Worm (Caenorhabditis elegans): ENCODE data around the gene F36H9.2.
"Not testable (repeated sequence)": the region's sequence is repeated elsewhere in the genome, so short reads cannot be mapped to it uniquely, and the experiment has no call there.

The F36H9.2 gene

ce11 chrV:1803043-1803442 is 14.8 kb downstream of the F36H9.2 start, which contains the start of gene srt-41:
TSS of gene srt-41 (minus strand) at chrV:1803143.
- no peak for TF ChIP-seq klf-2 (GFP tag; conservative IDR thresholded peaks at IDR 0.05)
- no peak for TF ChIP-seq T22C8.4 (GFP tag; IDR thresholded peaks at IDR 0.05)
- no peak for TF ChIP-seq ztf-29 (GFP tag; IDR thresholded peaks at IDR 0.05)

- TF ChIP-seq klf-2 (GFP tag; conservative IDR thresholded peaks at IDR 0.05) (no peak), med-1 (GFP tag; optimal IDR thresholded peaks at IDR 0.05; ENCODE audit: insufficient read depth) (no peak), tab-1 (GFP tag; IDR thresholded peaks at IDR 0.05) (no peak), ref-1 (GFP tag; conservative IDR thresholded peaks at IDR 0.05) (no peak), cog-1 (tag; optimal IDR thresholded peaks at IDR 0.05) (no peak), ztf-29 (GFP tag; IDR thresholded peaks at IDR 0.05) (no peak), T22C8.4 (GFP tag; IDR thresholded peaks at IDR 0.05) (no peak), flt-1 (GFP tag; IDR thresholded peaks at IDR 0.05) (no peak), ztf-23 (GFP tag; IDR thresholded peaks at IDR 0.05) (no peak)
Observed at ce11 chrV:1804034-1804542, 15.8 kb downstream of the F36H9.2 start.

- TF ChIP-seq ztf-23 (GFP tag; IDR thresholded peaks at IDR 0.05), result 0 out of 2 replicates have a peak, but pooled peaks have one; percentile 26
- TF ChIP-seq tab-1 (GFP tag; IDR thresholded peaks at IDR 0.05), result no peak
Observed at ce11 chrV:1804645-1805559, 16.6 kb downstream of the F36H9.2 start, which contains the start of the genes hsp-16.2 and hsp-16.41. TSS of gene hsp-16.2 (minus strand) at chrV:1804957. TSS of gene hsp-16.41 (plus strand) at chrV:1805178.

ce11 chrV:1805724-1806316 is 17.6 kb downstream of the F36H9.2 start:
- TF ChIP-seq T22C8.4 (GFP tag; IDR thresholded peaks at IDR 0.05), result no peak
- no peak for TF ChIP-seq klf-2 (GFP tag; conservative IDR thresholded peaks at IDR 0.05)
- TF ChIP-seq ztf-23 (GFP tag; IDR thresholded peaks at IDR 0.05), result no peak
- TF ChIP-seq flt-1 (GFP tag; IDR thresholded peaks at IDR 0.05), result no peak
- TF ChIP-seq tab-1 (GFP tag; IDR thresholded peaks at IDR 0.05), result no peak
- TF ChIP-seq ztf-29 (GFP tag; IDR thresholded peaks at IDR 0.05), result no peak
- no peak for TF ChIP-seq cog-1 (tag; optimal IDR thresholded peaks at IDR 0.05)
- no peak for TF ChIP-seq ref-1 (GFP tag; conservative IDR thresholded peaks at IDR 0.05)
- no peak for TF ChIP-seq med-1 (GFP tag; optimal IDR thresholded peaks at IDR 0.05; ENCODE audit: insufficient read depth)

- TF ChIP-seq ztf-29 (GFP tag; IDR thresholded peaks at IDR 0.05) (no peak), ref-1 (GFP tag; conservative IDR thresholded peaks at IDR 0.05) (no peak), med-1 (GFP tag; optimal IDR thresholded peaks at IDR 0.05; ENCODE audit: insufficient read depth) (no peak), ztf-23 (GFP tag; IDR thresholded peaks at IDR 0.05) (no peak), flt-1 (GFP tag; IDR thresholded peaks at IDR 0.05) (no peak), T22C8.4 (GFP tag; IDR thresholded peaks at IDR 0.05) (no peak), tab-1 (GFP tag; IDR thresholded peaks at IDR 0.05) (no peak), klf-2 (GFP tag; conservative IDR thresholded peaks at IDR 0.05) (no peak), cog-1 (tag; optimal IDR thresholded peaks at IDR 0.05) (no peak)
Observed at ce11 chrV:1807160-1807559, 18.9 kb downstream of the F36H9.2 start, which contains the start of gene srt-42. TSS of gene srt-42 (plus strand) at chrV:1807460.

- TF ChIP-seq ref-1 (GFP tag; conservative IDR thresholded peaks at IDR 0.05), result no peak
- no peak for TF ChIP-seq T22C8.4 (GFP tag; IDR thresholded peaks at IDR 0.05)
- no peak for TF ChIP-seq klf-2 (GFP tag; conservative IDR thresholded peaks at IDR 0.05)
Observed at ce11 chrV:1811035-1811434, 22.8 kb downstream of the F36H9.2 start, which contains the start of gene Y46H3A.4. TSS of gene Y46H3A.4 (minus strand) at chrV:1811135.

- not testable (repeated sequence) for TF ChIP-seq ztf-29 (GFP tag; IDR thresholded peaks at IDR 0.05); ref-1 (GFP tag; conservative IDR thresholded peaks at IDR 0.05); flt-1 (GFP tag; IDR thresholded peaks at IDR 0.05)
Observed at ce11 chrV:1814784-1815183, 26.5 kb downstream of the F36H9.2 start, which contains the start of gene Y46H3A.5. TSS of gene Y46H3A.5 (minus strand) at chrV:1814884.

- TF ChIP-seq ref-1 (GFP tag; conservative IDR thresholded peaks at IDR 0.05) (no peak), cog-1 (tag; optimal IDR thresholded peaks at IDR 0.05) (no peak), klf-2 (GFP tag; conservative IDR thresholded peaks at IDR 0.05) (no peak), tab-1 (GFP tag; IDR thresholded peaks at IDR 0.05) (no peak), ztf-29 (GFP tag; IDR thresholded peaks at IDR 0.05) (no peak), med-1 (GFP tag; optimal IDR thresholded peaks at IDR 0.05; ENCODE audit: insufficient read depth) (no peak), T22C8.4 (GFP tag; IDR thresholded peaks at IDR 0.05) (no peak), flt-1 (GFP tag; IDR thresholded peaks at IDR 0.05) (no peak), ztf-23 (GFP tag; IDR thresholded peaks at IDR 0.05) (no peak)
Observed at ce11 chrV:1820016-1820415, 31.8 kb downstream of the F36H9.2 start.

- TF ChIP-seq ztf-23 (GFP tag; IDR thresholded peaks at IDR 0.05) (no peak), ztf-29 (GFP tag; IDR thresholded peaks at IDR 0.05) (no peak), flt-1 (GFP tag; IDR thresholded peaks at IDR 0.05) (no peak), T22C8.4 (GFP tag; IDR thresholded peaks at IDR 0.05) (no peak), ref-1 (GFP tag; conservative IDR thresholded peaks at IDR 0.05) (no peak), klf-2 (GFP tag; conservative IDR thresholded peaks at IDR 0.05) (no peak), tab-1 (GFP tag; IDR thresholded peaks at IDR 0.05) (no peak), cog-1 (tag; optimal IDR thresholded peaks at IDR 0.05) (no peak), med-1 (GFP tag; optimal IDR thresholded peaks at IDR 0.05; ENCODE audit: insufficient read depth) (no peak)
Observed at ce11 chrV:1820749-1821148, 32.5 kb downstream of the F36H9.2 start.
